Fruit fly (Drosophila melanogaster) whole organism, pupa: Measurements from ENCODE around the gene tant.

Source experiments
- CG10348 ChIP-seq: fragments of 200-800 bp; sonication (Bioruptor generic); IDR thresholded peaks from 2 replicates; pipeline ENCODE4 v1.3.6; 2022; ENCODE audit warnings: missing biosample characterization, missing genetic modification characterization
- CG12605 ChIP-seq: fragments of 200-800 bp; sonication (Bioruptor generic); IDR thresholded peaks from 2 replicates; pipeline ENCODE4 v1.3.6; 2022; ENCODE audit warnings: missing biosample characterization, missing genetic modification characterization
- CG13204 ChIP-seq: fragments of 200-800 bp; sonication (Bioruptor generic); optimal IDR thresholded peaks from 2 replicates; lab custom pipeline; 2018; ENCODE audit warnings: missing biosample characterization, mild to moderate bottlenecking, missing genetic modification characterization, moderate library complexity
- CG14655 ChIP-seq: fragments of 200-800 bp; sonication (Bioruptor generic); optimal IDR thresholded peaks from 3 replicates; lab custom pipeline; 2017; ENCODE audit warnings: mild to moderate bottlenecking, missing biosample characterization, missing genetic modification reagents, missing genetic modification characterization
- CG15710 ChIP-seq: fragments of 200-800 bp; sonication (Bioruptor generic); optimal IDR thresholded peaks from 2 replicates; lab custom pipeline; 2018; ENCODE audit warnings: missing biosample characterization, mild to moderate bottlenecking, missing genetic modification characterization, moderate library complexity
- CG17806 ChIP-seq: fragments of 200-800 bp; sonication (Bioruptor generic); optimal IDR thresholded peaks from 2 replicates; lab custom pipeline; 2018; ENCODE audit warnings: missing biosample characterization, mild to moderate bottlenecking, missing genetic modification characterization, moderate library complexity
- CG32121 ChIP-seq: fragments of 200-800 bp; sonication (Bioruptor generic); IDR thresholded peaks from 2 replicates; pipeline ENCODE4 v1.3.6; 2022; ENCODE audit warnings: missing biosample characterization, missing genetic modification characterization
- CG34367 ChIP-seq: fragments of 200-800 bp; sonication (Bioruptor generic); optimal IDR thresholded peaks from 2 replicates; lab custom pipeline; 2018; ENCODE audit warnings: missing biosample characterization, mild to moderate bottlenecking, missing genetic modification characterization
- CG4496 ChIP-seq: fragments of 200-800 bp; sonication (Bioruptor generic); IDR thresholded peaks from 3 replicates; pipeline ENCODE4 v1.3.6; 2022; ENCODE audit warnings: missing biosample characterization, missing genetic modification characterization
- CG8159 ChIP-seq: fragments of 200-800 bp; sonication (Bioruptor generic); optimal IDR thresholded peaks from 3 replicates; lab custom pipeline; 2018; ENCODE audit warnings: missing biosample characterization, mild to moderate bottlenecking, missing genetic modification characterization, moderate library complexity
- CG8301 ChIP-seq: fragments of 200-800 bp; sonication (Bioruptor generic); optimal IDR thresholded peaks from 2 replicates; lab custom pipeline; 2018; ENCODE audit warnings: missing biosample characterization, mild to moderate bottlenecking, missing genetic modification characterization
- CG9948 ChIP-seq: fragments of 200-800 bp; sonication (Bioruptor generic); optimal IDR thresholded peaks from 2 replicates; lab custom pipeline; 2018; ENCODE audit warnings: missing biosample characterization, mild to moderate bottlenecking, missing genetic modification characterization, moderate library complexity
- D1 ChIP-seq: fragments of 200-800 bp; sonication (Bioruptor generic); optimal IDR thresholded peaks from 2 replicates; lab custom pipeline; 2018; ENCODE audit warnings: missing biosample characterization, mild to moderate bottlenecking, missing genetic modification characterization, moderate library complexity
- EcR ChIP-seq: fragments of 200-800 bp; sonication (Bioruptor generic); optimal IDR thresholded peaks from 3 replicates; lab custom pipeline; 2019; ENCODE audit warnings: missing biosample characterization, missing genetic modification characterization, mild to moderate bottlenecking, moderate library complexity, missing genetic modification reagents
- Ets98B ChIP-seq: fragments of 200-800 bp; sonication (Bioruptor generic); IDR thresholded peaks from 2 replicates; pipeline ENCODE4 v1.3.6; 2022; ENCODE audit warnings: missing biosample characterization, missing genetic modification characterization
- Pif1A ChIP-seq: fragments of 200-800 bp; sonication (Bioruptor generic); optimal IDR thresholded peaks from 3 replicates; lab custom pipeline; 2016; ENCODE audit warnings: missing biosample characterization, missing genetic modification characterization
- Pif1B ChIP-seq: fragments of 200-800 bp; sonication (Bioruptor generic); optimal IDR thresholded peaks from 3 replicates; lab custom pipeline; 2016; ENCODE audit warnings: missing biosample characterization, missing genetic modification characterization
- Snoo ChIP-seq: fragments of 200-800 bp; sonication (Bioruptor generic); optimal IDR thresholded peaks from 3 replicates; lab custom pipeline; 2017; ENCODE audit warnings: missing biosample characterization, mild to moderate bottlenecking, missing genetic modification characterization, inconsistent platforms
- fd96Ca ChIP-seq: fragments of 200-800 bp; sonication (Bioruptor generic); IDR thresholded peaks from 3 replicates; pipeline ENCODE4 v1.3.6; 2022; ENCODE audit warnings: missing biosample characterization, missing genetic modification characterization
- gl ChIP-seq: fragments of 200-800 bp; sonication (Bioruptor generic); optimal IDR thresholded peaks from 2 replicates; lab custom pipeline; 2018; ENCODE audit warnings: missing biosample characterization, mild to moderate bottlenecking, missing genetic modification characterization
- rn ChIP-seq: fragments of 200-800 bp; sonication (Bioruptor generic); IDR thresholded peaks from 2 replicates; pipeline ENCODE4 v1.3.6; 2022; ENCODE audit warnings: missing biosample characterization, missing genetic modification characterization

Gene tant

dm6 chr3L:6054803-6055202 lies at the start of gene tant:
Gene tant (plus strand): TSS chr3L:6055136.
- no peak for TF ChIP-seq CG4496
- TF ChIP-seq CG10348: no peak
- no peak for TF ChIP-seq CG13204 (GFP tag; lab: Kevin White, UChicago)
- no peak for TF ChIP-seq Ets98B (GFP tag; lab: Robert Waterston, UW)
- no peak for TF ChIP-seq EcR (GFP tag; lab: Kevin White, UChicago)
- TF ChIP-seq, all 21 proteins: peak for 0

DNA sequence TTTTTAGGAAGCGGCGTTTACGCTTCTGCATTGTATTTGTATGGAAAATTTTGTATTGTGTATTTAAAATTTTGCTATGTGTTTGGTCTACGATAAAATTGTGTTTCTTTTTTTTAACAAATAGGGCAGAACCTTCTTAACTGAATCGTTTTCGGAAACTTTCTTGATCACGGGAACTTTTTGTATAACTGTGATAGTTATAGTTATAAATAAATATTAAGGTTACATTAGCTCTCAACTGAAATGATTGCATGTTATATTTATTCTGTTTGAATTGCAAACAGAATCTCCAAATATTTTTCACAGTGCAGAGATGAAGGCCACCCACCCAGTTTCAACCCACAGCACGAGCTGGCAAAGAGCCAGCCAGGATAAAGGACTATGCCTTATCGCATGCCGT lies 44.0 kb upstream of the tant start, which contains the start of gene alphaKap4:
alphaKap4 (minus strand) TSS at position 101 of the 400 bp plus-strand sequence.
- TF ChIP-seq CG34367 (no peak), rn (GFP tag; lab: Robert Waterston, UW) (no peak)

DNA sequence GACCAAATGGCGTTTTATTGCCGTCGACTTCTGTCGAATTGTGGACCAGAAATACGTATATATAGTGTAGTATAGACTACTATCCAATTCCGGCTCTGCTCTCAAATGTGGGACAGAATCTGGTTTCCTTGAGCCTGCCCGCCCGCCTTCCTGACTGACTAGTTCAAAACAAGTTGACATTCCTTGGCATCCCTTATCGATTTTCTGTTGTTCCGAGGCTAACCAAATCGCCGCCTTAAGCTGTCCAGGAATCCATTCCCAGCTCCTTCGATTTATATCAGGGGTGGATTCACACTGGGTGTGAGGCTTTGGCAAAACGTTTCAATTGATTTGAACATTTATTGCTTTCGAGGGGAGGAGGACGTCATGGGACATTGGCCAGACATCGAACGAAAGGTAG lies 42.0 kb upstream of the tant start:
- no peak for TF ChIP-seq CG14655 (GFP tag; lab: Kevin White, UChicago)
- no peak for TF ChIP-seq rn (GFP tag; lab: Robert Waterston, UW)
- TF ChIP-seq CG17806 (tag; lab: Kevin White, UChicago): no peak
- TF ChIP-seq EcR (GFP tag; lab: Kevin White, UChicago): no peak
- TF ChIP-seq Pif1B (GFP tag; lab: Kevin White, UChicago): no peak
- no peak for TF ChIP-seq CG4496
- no peak for TF ChIP-seq CG12605 (GFP tag; lab: Robert Waterston, UW)
- TF ChIP-seq CG9948 (tag; lab: Kevin White, UChicago): no peak
- TF ChIP-seq CG8159: no peak
- TF ChIP-seq CG8301 (tag; lab: Kevin White, UChicago): no peak
- TF ChIP-seq D1 (tag; lab: Kevin White, UChicago): no peak
- no peak for TF ChIP-seq Pif1A (GFP tag; lab: Kevin White, UChicago)
- no peak for TF ChIP-seq CG15710 (tag; lab: Kevin White, UChicago)
- no peak for TF ChIP-seq Ets98B (GFP tag; lab: Robert Waterston, UW)
- no peak for TF ChIP-seq CG10348
- no peak for TF ChIP-seq CG13204 (GFP tag; lab: Kevin White, UChicago)
- TF ChIP-seq fd96Ca (GFP tag; lab: Robert Waterston, UW): no peak

DNA sequence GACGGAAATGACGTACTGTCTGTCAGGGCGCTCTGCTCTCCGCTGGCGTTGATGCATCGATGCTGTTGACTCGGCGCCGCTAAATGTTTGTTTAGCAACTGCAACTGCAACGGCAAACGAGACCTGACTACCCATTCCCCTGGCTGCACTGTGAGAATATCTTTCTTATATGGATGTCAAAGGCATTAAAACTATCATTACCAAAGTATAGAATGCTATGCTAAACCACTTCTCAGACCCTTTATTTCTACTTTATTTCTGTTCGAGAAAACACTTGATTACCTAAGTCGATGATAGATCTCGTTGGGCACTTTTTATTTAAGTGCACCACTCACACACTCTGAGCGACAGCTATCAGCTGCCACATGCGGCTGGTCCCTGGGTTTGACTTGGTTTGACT lies 32.8 kb upstream of the tant start:
- TF ChIP-seq CG15710 (tag; lab: Kevin White, UChicago) (peak; percentile 18), CG8159 (peak; percentile 47), CG14655 (GFP tag; lab: Kevin White, UChicago) (peak; percentile 20), CG17806 (tag; lab: Kevin White, UChicago) (no peak), CG4496 (no peak)

- no peak for TF ChIP-seq Pif1B (GFP tag; lab: Kevin White, UChicago)
- TF ChIP-seq CG9948 (tag; lab: Kevin White, UChicago): no peak
- TF ChIP-seq CG8301 (tag; lab: Kevin White, UChicago): no peak
- TF ChIP-seq gl (tag; lab: Kevin White, UChicago): no peak
- no peak for TF ChIP-seq CG34367
- TF ChIP-seq CG12605 (GFP tag; lab: Robert Waterston, UW): no peak
- no peak for TF ChIP-seq fd96Ca (GFP tag; lab: Robert Waterston, UW)
- no peak for TF ChIP-seq D1 (tag; lab: Kevin White, UChicago)
- TF ChIP-seq, all 21 proteins: peak for 0
Measured at dm6 chr3L:6033008-6033407, 21.9 kb upstream of the tant start.

DNA sequence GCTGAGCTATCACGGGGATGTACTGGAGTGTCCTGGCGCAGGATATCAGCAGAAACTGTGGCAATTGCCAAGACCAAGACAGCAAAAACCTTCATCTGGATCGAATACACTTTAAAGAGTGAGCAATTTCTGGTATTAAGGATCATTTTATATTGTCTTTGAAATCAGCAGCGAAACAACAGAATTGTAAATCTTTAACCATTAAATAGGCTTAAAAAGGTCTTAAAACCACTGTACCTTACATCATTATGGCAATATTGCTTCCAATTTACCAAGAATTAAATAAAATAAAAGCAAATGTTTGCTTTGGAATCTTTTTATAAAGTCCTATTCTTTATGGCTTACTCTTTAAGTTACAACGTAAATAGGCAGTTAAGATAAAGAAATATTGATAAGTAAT lies 20.4 kb upstream of the tant start, which contains the start of gene CG10477:
CG10477 (minus strand) TSS at position 101 of the 400 bp plus-strand sequence.
- TF ChIP-seq CG32121 (no peak), CG8159 (no peak), EcR (GFP tag; lab: Kevin White, UChicago) (no peak), gl (tag; lab: Kevin White, UChicago) (no peak)

- TF ChIP-seq CG4496 (no peak), CG32121 (no peak), CG14655 (GFP tag; lab: Kevin White, UChicago) (no peak)
Measured at dm6 chr3L:6034916-6035315, 20.0 kb upstream of the tant start, which contains the start of gene yip7. Gene yip7 (plus strand): TSS chr3L:6035216.

dm6 chr3L:6036141-6036540 lies 18.8 kb upstream of the tant start:
- no peak for TF ChIP-seq CG15710 (tag; lab: Kevin White, UChicago)
- TF ChIP-seq CG10348: no peak
- TF ChIP-seq gl (tag; lab: Kevin White, UChicago): no peak
- TF ChIP-seq CG17806 (tag; lab: Kevin White, UChicago): no peak
- no peak for TF ChIP-seq D1 (tag; lab: Kevin White, UChicago)
- TF ChIP-seq Pif1A (GFP tag; lab: Kevin White, UChicago): no peak
- TF ChIP-seq CG12605 (GFP tag; lab: Robert Waterston, UW): no peak
- no peak for TF ChIP-seq CG13204 (GFP tag; lab: Kevin White, UChicago)
- TF ChIP-seq EcR (GFP tag; lab: Kevin White, UChicago): no peak
- no peak for TF ChIP-seq CG32121
- TF ChIP-seq fd96Ca (GFP tag; lab: Robert Waterston, UW): no peak
- no peak for TF ChIP-seq rn (GFP tag; lab: Robert Waterston, UW)
- TF ChIP-seq Pif1B (GFP tag; lab: Kevin White, UChicago): no peak
- TF ChIP-seq Snoo: no peak
- no peak for TF ChIP-seq CG34367
- no peak for TF ChIP-seq CG14655 (GFP tag; lab: Kevin White, UChicago)
